Fruit fly (Drosophila melanogaster): ENCODE results near the gene CG14102.

DNA sequence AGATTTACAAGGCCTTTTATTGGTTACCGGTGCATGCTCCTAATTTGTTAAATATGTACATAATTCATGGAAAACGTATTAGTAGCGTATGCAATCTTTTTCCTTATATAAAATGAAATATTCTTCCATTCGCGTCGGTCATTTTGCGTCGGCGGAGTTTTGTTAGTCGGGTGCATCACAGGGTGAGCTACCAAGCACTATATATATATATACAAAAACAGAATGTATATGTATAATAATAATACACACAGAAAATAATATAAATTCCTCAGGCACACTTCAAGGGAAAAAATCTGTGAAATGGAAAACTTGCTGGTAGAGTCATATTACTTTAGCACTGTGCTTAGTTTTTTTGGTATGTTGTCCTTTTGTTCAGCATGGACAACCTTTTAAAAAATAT, 2.1 kb downstream of the CG14102 start, which contains the start of gene Ir76a:
- no peak for TF ChIP-seq fru (GFP tag; optimal IDR thresholded peaks at IDR 0.05)
- TF ChIP-seq psq (GFP tag; optimal IDR thresholded peaks at IDR 0.05) = no peak
- no peak for TF ChIP-seq br (GFP tag; optimal IDR thresholded peaks at IDR 0.05)
- no peak for TF ChIP-seq usp (GFP tag; optimal IDR thresholded peaks at IDR 0.05)
